Worm (Caenorhabditis elegans) whole organism, midembryonic: Measurements from ENCODE around the gene nhr-124.

Source experiments
- T22C8.4 ChIP-seq: fragments of 200-800 bp; sonication (Bioruptor generic); IDR thresholded peaks from 2 replicates; pipeline ENCODE4 v1.3.6; 2022; ENCODE audit warnings: missing genetic modification characterization, missing compliant biosample characterization
- cog-1 ChIP-seq: sonication (generic microtip); optimal IDR thresholded peaks from 2 replicates; lab custom pipeline; 2016; ENCODE audit warnings: missing genetic modification characterization, missing compliant biosample characterization
- flt-1 ChIP-seq: fragments of 200-800 bp; sonication (Bioruptor generic); IDR thresholded peaks from 2 replicates; pipeline ENCODE4 v1.3.6; 2022; ENCODE audit warnings: missing genetic modification characterization, missing compliant biosample characterization
- med-1 ChIP-seq: sonication (generic microtip); optimal IDR thresholded peaks from 2 replicates; lab custom pipeline; 2017; ENCODE audit warnings: missing genetic modification characterization, mild to moderate bottlenecking, missing compliant biosample characterization, antibody characterized with exemption, missing genetic modification reagents; ENCODE audit not compliant: insufficient read depth
- ref-1 ChIP-seq: fragments of 200-800 bp; sonication (Bioruptor generic); conservative IDR thresholded peaks from 2 replicates; pipeline ENCODE4 v1.3.6; 2022; ENCODE audit warnings: missing genetic modification reagents, missing genetic modification characterization, missing compliant biosample characterization
- ztf-23 ChIP-seq: fragments of 200-800 bp; sonication (Bioruptor generic); IDR thresholded peaks from 2 replicates; pipeline ENCODE4 v1.3.6; 2022; ENCODE audit warnings: missing genetic modification reagents, missing genetic modification characterization, missing compliant biosample characterization

ce11 chrV:3868905-3869304, 17.1 kb downstream of the nhr-124 start, which contains the start of gene nhr-157:
- TF ChIP-seq ztf-23 (GFP tag; lab: Robert Waterston, UW), result no peak
- TF ChIP-seq cog-1, result no peak
- no peak for TF ChIP-seq T22C8.4 (GFP tag; lab: Robert Waterston, UW)
- TF ChIP-seq ref-1 (GFP tag; lab: Robert Waterston, UW), result no peak
- TF ChIP-seq med-1 (GFP tag; lab: Kevin White, UChicago), result no peak
- no peak for TF ChIP-seq flt-1 (GFP tag; lab: Robert Waterston, UW)
